Fruit fly (Drosophila melanogaster) Kc167 (cell line): Measurements from ENCODE around the gene RpL17.

Experiments used
- Myc ChIP-seq: fragments of >200 bp; optimal IDR thresholded peaks from 2 replicates; lab custom pipeline; 2017; ENCODE audit warnings: missing external identifiers
- Sin3A ChIP-seq: fragments of >200 bp; optimal IDR thresholded peaks from 2 replicates; lab custom pipeline; 2018; ENCODE audit warnings: missing external identifiers
- h ChIP-seq: fragments of >200 bp; optimal IDR thresholded peaks from 3 replicates; lab custom pipeline; 2018; ENCODE audit warnings: missing external identifiers
- insv ChIP-seq: fragments of >200 bp; optimal IDR thresholded peaks from 3 replicates; lab custom pipeline; 2018; ENCODE audit warnings: missing external identifiers
- psq ChIP-seq: fragments of >200 bp; optimal IDR thresholded peaks from 2 replicates; lab custom pipeline; 2017; ENCODE audit warnings: missing external identifiers
- ttk ChIP-seq: sonication (Bioruptor generic); optimal IDR thresholded peaks from 2 replicates; lab custom pipeline; 2017; ENCODE audit warnings: missing external identifiers

The RpL17 gene

dm6 chrX:6728597-6729158 is 15.4 kb downstream of the RpL17 start:
- no peak for TF ChIP-seq psq (lab: Kevin White, UChicago)
- no peak for TF ChIP-seq h (lab: Kevin White, UChicago)
- TF ChIP-seq Sin3A = no peak

DNA sequence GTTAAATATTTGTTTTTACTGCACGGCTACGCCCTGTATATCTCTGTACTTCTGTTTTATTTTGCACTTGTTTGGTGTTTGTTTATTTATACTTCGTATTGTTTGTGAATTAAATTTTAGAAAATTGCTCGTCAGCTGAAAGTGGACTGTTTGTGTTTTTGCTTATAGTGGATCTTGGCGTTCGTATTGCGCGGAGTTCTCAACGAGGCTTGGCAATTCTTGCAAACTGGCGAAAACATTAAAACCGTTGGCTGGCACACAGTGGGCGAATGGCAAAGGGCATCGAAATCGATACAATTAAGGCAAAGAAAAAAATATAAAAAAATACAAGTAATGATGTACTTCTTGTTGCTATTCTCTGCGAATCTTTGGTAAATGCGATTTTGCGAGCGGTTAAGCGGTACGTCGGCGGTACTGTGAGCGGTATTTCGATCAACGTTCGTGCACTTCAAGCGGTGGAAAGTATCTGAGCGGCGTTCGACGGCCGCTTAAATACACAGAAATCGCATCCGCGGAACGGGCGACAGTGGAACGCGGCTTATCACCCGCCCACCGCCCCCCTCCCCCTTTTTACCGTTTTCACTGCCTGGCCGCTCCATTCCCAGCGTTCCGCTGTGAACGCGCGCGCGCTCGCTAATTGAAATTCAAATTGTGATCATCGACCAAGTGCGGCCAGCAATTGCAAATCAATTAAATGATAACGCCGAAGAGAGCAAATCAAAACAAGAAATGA is 17.1 kb downstream of the RpL17 start:
- TF ChIP-seq h (lab: Kevin White, UChicago) = no peak
- TF ChIP-seq Sin3A = no peak
- TF ChIP-seq insv (lab: Kevin White, UChicago) = no peak
- no peak for TF ChIP-seq Myc (lab: Kevin White, UChicago)
- no peak for TF ChIP-seq psq (lab: Kevin White, UChicago)
- no peak for TF ChIP-seq ttk

- TF ChIP-seq Myc (lab: Kevin White, UChicago) (no peak), insv (lab: Kevin White, UChicago) (no peak), h (lab: Kevin White, UChicago) (no peak), ttk (no peak), psq (lab: Kevin White, UChicago) (no peak), Sin3A (no peak)
Measured at dm6 chrX:6724904-6725505, 19.0 kb downstream of the RpL17 start.

- TF ChIP-seq insv (lab: Kevin White, UChicago) = no peak
- no peak for TF ChIP-seq psq (lab: Kevin White, UChicago)
- TF ChIP-seq h (lab: Kevin White, UChicago) = no peak
- no peak for TF ChIP-seq ttk
- no peak for TF ChIP-seq Sin3A
- no peak for TF ChIP-seq Myc (lab: Kevin White, UChicago)
Measured at dm6 chrX:6723622-6724021, 20.4 kb downstream of the RpL17 start.

DNA sequence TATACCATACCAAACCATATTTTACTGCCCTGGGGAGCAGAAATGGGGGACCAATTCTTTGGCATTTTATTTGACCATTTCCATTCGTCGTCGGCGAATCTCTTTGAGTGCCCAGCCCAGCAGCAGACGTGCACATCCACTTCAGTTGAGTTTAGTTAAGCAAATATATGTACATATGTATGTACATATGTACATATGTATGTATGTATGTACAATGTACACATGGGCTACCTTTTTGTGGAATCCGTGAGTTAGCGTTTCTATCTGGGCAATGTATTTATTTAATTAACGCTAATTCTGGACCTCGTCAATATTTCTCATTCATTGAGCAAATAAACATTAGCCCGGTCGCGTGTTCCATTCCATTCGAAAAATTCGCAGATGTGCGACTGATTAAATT is 24.1 kb downstream of the RpL17 start:
- TF ChIP-seq h (lab: Kevin White, UChicago) (no peak), psq (lab: Kevin White, UChicago) (no peak), insv (lab: Kevin White, UChicago) (no peak), Sin3A (no peak), Myc (lab: Kevin White, UChicago) (no peak), ttk (no peak)

DNA sequence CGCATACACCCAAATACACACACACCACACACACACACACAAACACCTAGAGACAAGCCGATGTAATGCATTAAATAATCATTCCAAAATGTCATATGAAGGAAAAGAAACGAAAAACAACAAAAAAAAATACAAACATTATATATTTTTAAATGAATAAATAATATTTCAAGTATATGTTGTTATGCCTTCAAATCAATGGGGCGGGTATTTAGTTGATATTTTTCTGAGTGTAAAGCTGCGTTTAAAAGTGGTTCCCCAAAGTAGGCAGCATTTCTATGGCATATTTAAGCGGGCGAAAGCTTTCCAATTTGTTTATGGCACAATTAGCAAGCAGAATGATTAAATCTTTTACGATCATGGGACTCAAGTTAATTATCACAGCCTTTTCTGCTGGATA is 24.8 kb downstream of the RpL17 start:
- no peak for TF ChIP-seq Sin3A
- TF ChIP-seq psq (lab: Kevin White, UChicago) = no peak
- TF ChIP-seq insv (lab: Kevin White, UChicago) = no peak
- no peak for TF ChIP-seq ttk
- no peak for TF ChIP-seq Myc (lab: Kevin White, UChicago)
- no peak for TF ChIP-seq h (lab: Kevin White, UChicago)

DNA sequence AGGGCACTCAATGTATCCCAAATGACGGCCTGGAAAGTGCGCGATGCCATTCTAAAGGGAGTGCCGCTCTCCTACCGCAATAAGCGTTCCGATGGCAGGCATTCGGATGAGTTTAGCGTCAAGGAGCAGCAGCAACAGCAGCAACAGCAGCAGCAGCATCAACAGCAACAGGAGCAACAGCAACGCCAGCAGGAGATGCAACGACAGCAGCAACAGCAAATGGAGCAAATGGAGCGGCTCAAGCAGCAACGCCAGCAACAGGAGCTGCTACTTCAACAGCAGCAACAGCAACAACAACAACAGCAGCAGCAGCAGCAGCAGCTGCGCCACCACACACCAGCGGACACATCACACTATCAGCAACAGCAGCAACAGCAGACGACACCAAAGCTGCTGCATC is 27.9 kb downstream of the RpL17 start:
- TF ChIP-seq ttk (no peak), insv (lab: Kevin White, UChicago) (no peak), Myc (lab: Kevin White, UChicago) (no peak), Sin3A (no peak), h (lab: Kevin White, UChicago) (no peak), psq (lab: Kevin White, UChicago) (no peak)

dm6 chrX:6711295-6711694 is 32.7 kb downstream of the RpL17 start:
- no peak for TF ChIP-seq ttk
- no peak for TF ChIP-seq insv (lab: Kevin White, UChicago)
- no peak for TF ChIP-seq Sin3A
- no peak for TF ChIP-seq Myc (lab: Kevin White, UChicago)

dm6 chrX:6710665-6711064 is 33.4 kb downstream of the RpL17 start:
- TF ChIP-seq insv (lab: Kevin White, UChicago) (no peak), ttk (no peak), Sin3A (no peak), h (lab: Kevin White, UChicago) (no peak), Myc (lab: Kevin White, UChicago) (no peak), psq (lab: Kevin White, UChicago) (no peak)

DNA sequence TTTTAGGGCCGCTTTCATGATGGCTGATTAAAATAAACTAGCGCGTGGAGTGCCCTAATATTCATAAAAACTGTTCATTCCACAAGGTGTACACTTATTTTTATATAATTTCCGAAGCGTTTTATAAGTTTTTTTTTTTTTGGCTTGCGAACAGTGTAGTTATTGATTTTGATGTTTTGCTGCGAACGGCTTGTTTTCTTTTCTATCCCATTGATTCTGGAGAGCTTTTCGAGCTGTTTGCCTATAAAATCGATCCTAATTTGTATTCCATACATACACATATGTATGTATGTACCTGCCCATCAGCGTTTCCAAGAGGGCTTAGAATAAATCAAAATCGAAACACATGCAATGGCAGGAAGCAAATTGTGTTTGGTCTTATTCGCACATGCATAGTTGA is 33.8 kb downstream of the RpL17 start:
- TF ChIP-seq insv (lab: Kevin White, UChicago) (no peak), Myc (lab: Kevin White, UChicago) (no peak), psq (lab: Kevin White, UChicago) (no peak), h (lab: Kevin White, UChicago) (no peak), ttk (no peak), Sin3A (no peak)

DNA sequence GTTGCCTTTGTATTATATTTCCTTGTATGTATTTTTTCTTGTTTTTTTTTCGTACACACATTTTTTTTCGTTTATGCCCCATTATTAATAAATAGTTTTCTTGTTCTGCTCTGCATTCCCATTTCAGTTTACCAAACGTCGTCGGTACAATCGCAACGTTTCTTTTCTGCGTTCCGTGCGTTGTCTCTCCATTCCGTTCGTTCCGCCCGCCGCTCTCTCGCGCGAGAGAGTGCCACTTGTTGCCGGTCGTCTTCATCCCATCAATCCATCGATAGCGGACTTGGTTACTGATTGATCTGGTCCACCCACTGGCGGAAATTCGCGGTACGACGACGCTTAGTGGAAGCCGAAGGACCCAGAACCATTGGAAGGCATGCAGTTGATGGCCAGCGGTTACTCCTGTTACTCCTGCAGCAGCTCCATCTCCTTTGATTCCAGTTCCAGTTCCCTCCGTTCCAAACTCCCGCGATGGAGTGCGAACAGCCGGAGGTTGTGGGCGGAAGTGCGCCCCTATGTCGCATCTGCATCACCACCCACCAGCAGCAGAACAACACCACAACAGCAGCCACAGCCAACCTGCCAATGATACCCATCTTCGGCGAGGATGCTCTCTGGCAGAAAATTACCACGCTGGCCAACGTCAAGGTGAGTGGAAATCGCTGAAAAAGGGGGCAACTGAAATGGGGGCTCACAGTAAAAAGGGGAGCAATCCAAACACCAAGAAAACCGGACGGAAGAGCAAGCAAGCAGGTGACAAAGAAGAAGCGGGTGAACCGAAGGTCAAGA is 34.6 kb downstream of the RpL17 start:
- TF ChIP-seq h (lab: Kevin White, UChicago) (no peak), Myc (lab: Kevin White, UChicago) (no peak), psq (lab: Kevin White, UChicago) (no peak), ttk (no peak), Sin3A (no peak), insv (lab: Kevin White, UChicago) (no peak)
